Fruit fly (Drosophila melanogaster) whole organism: ENCODE data around the gene CG32669.
A peak's percentile ranks its signal among the peaks of the same experiment; 100 is the strongest.

ENCODE experiments used
- CG8478 ChIP-seq: fragments of >200 bp; optimal IDR thresholded peaks from 2 replicates; lab custom pipeline; 2018; ENCODE audit warnings: inconsistent platforms
- Dll ChIP-seq: fragments of >200 bp; optimal IDR thresholded peaks from 2 replicates; lab custom pipeline; 2017
- pan ChIP-seq: fragments of >200 bp; optimal IDR thresholded peaks from 2 replicates; lab custom pipeline; 2017
- psq ChIP-seq: fragments of >200 bp; optimal IDR thresholded peaks from 2 replicates; lab custom pipeline; 2017

dm6 chrX:10815511-10816080 lies 29.3 kb downstream of the CG32669 start:
- TF ChIP-seq pan (lab: Kevin White, UChicago) (no peak), CG8478 (lab: Kevin White, UChicago) (peak; percentile 14), psq (lab: Kevin White, UChicago) (no peak), Dll (lab: Kevin White, UChicago) (peak; percentile 36)
